Worm (Caenorhabditis elegans): ENCODE data around the gene Y48A6B.9.
A peak's percentile ranks its signal among the peaks of the same experiment; 100 is the strongest.

Y48A6B.9 gene

DNA sequence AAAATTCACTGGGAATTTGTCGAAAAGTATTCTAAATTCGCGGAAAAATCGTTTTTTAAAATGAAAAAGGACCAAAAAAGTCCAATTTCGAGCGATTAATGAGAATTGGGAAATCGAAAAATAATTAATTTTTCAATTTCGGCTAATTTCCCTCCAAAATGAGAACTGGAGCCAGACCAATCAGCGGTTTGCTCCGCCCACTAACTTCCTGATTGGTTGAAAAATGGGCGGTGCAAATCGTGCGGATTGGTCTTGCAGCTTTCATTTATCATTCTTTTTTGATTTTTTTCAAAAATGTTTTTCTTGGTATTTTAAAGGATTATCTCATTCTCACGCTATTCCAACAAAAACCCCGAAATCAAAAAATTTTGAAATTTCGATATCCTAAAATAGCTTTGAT is 21.1 kb downstream of the Y48A6B.9 start:
- peak; percentile 96 for TF ChIP-seq nfya-1 (tag; optimal IDR thresholded peaks at IDR 0.05; ENCODE audit: insufficient read depth)
- TF ChIP-seq lin-15B (tag; optimal IDR thresholded peaks at IDR 0.05) = no peak
- no peak for TF ChIP-seq ceh-82 (tag; optimal IDR thresholded peaks at IDR 0.05)

DNA sequence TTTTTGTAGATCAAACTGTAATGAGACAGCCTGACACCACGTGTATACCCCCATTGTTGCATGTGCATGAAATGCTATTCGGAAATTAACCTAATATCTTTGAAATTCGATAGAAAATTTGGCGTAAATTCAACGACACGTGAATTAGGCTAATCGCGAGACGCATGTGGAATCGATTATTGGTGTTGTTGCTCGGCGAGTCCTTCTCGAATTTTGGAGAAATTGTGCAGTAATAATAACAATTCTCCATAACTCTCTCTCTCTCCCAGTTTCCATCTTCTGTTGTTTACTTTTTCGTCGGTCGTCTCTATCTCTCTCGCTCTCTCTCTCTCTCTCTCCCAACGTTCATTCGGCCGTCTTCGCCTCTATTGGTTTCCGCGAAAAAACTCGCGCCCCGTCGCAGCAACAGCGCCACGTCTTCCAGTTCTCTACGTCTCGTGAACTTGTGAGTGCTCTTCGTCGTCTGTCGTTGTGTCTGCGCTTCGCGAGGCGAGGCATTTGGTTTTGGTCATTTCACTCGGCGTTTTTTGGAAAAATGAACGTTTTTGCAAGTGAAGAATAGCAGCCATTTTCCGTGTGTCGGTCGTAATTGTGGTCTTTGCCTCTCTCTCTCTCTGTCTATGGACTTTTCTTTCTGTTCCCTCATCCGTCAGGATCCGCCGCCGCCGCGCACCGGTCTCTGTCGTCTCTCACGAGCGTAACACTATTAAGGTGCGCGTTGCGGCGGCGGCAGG is 21.7 kb downstream of the Y48A6B.9 start:
- peak; percentile 46 for TF ChIP-seq snpc-4 (tag; optimal IDR thresholded peaks at IDR 0.05)
- no peak for TF ChIP-seq daf-12 (tag; optimal IDR thresholded peaks at IDR 0.05)
- no peak for TF ChIP-seq ztf-11 (tag; optimal IDR thresholded peaks at IDR 0.05)
- peak; percentile 53 for TF ChIP-seq lin-15B (tag; optimal IDR thresholded peaks at IDR 0.05)
- TF ChIP-seq fos-1 (tag; optimal IDR thresholded peaks at IDR 0.05) = no peak
- TF ChIP-seq nhr-77 (tag; optimal IDR thresholded peaks at IDR 0.05) = no peak
- TF ChIP-seq unc-39 (tag; optimal IDR thresholded peaks at IDR 0.05) = no peak
- TF ChIP-seq nhr-25 (tag; optimal IDR thresholded peaks at IDR 0.05) = peak; percentile 78
- peak; percentile 82 for TF ChIP-seq lin-39 (tag; optimal IDR thresholded peaks at IDR 0.05)
- TF ChIP-seq jun-1 (tag; optimal IDR thresholded peaks at IDR 0.05) = peak; percentile 27
- no peak for TF ChIP-seq mml-1 (tag; optimal IDR thresholded peaks at IDR 0.05)
- TF ChIP-seq pha-4 (tag; optimal IDR thresholded peaks at IDR 0.05) = peak; percentile 92
- TF ChIP-seq hmg-11 (tag; optimal IDR thresholded peaks at IDR 0.05) = peak; percentile 72
- peak; percentile 15 for TF ChIP-seq egl-5 (tag; optimal IDR thresholded peaks at IDR 0.05)
- TF ChIP-seq nhr-23 (tag; optimal IDR thresholded peaks at IDR 0.05) = peak; percentile 75
- peak; percentile 44 for TF ChIP-seq elt-2 (tag; optimal IDR thresholded peaks at IDR 0.05)
- peak; percentile 22 for TF ChIP-seq egl-27 (tag; optimal IDR thresholded peaks at IDR 0.05)
- TF ChIP-seq nfya-1 (tag; optimal IDR thresholded peaks at IDR 0.05; ENCODE audit: insufficient read depth) = peak; percentile 92
- peak; percentile 17 for TF ChIP-seq ceh-28 (tag; optimal IDR thresholded peaks at IDR 0.05)
- peak; percentile 52 for TF ChIP-seq pqm-1 (tag; optimal IDR thresholded peaks at IDR 0.05)

DNA sequence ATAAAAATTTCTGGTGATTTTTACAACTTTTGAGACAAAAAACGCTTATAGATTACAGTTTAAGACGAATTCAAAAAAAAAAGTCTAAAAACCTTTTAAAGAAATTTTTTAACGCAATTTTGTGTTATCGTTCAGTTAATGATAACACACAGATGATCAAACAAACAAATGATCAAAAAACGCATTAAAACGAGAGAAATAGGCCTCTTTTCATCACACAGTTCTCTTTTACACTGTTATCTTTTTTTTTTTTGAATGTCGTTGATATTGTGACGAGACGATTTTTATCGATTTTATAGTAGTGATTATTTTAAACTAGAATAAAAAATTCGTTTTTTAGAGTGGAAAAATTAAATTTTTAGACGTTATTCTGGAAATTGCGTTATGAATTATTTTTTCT is 26.8 kb downstream of the Y48A6B.9 start:
- TF ChIP-seq fkh-10 (GFP tag; optimal IDR thresholded peaks at IDR 0.05) = no peak
- TF ChIP-seq ceh-82 (tag; optimal IDR thresholded peaks at IDR 0.05) = no peak
- peak; percentile 89 for TF ChIP-seq elt-2 (tag; optimal IDR thresholded peaks at IDR 0.05)
- no peak for TF ChIP-seq nhr-23 (tag; optimal IDR thresholded peaks at IDR 0.05)
- TF ChIP-seq hmg-11 (tag; optimal IDR thresholded peaks at IDR 0.05) = no peak
- TF ChIP-seq fkh-2 (tag; optimal IDR thresholded peaks at IDR 0.05) = no peak
- TF ChIP-seq pha-4 (tag; optimal IDR thresholded peaks at IDR 0.05) = peak; percentile 44
- TF ChIP-seq zag-1 (tag; optimal IDR thresholded peaks at IDR 0.05) = no peak
- TF ChIP-seq nhr-237 (tag; optimal IDR thresholded peaks at IDR 0.05) = no peak
- no peak for TF ChIP-seq ztf-4 (tag; optimal IDR thresholded peaks at IDR 0.05)
- TF ChIP-seq nhr-25 (tag; optimal IDR thresholded peaks at IDR 0.05) = no peak
- no peak for TF ChIP-seq unc-62 (GFP tag; optimal IDR thresholded peaks at IDR 0.05)
- peak; percentile 66 for TF ChIP-seq pqm-1 (tag; optimal IDR thresholded peaks at IDR 0.05)
- no peak for TF ChIP-seq lin-15B (tag; optimal IDR thresholded peaks at IDR 0.05)
- TF ChIP-seq ama-1 (optimal IDR thresholded peaks at IDR 0.05) = no peak
- TF ChIP-seq elt-3 (tag; optimal IDR thresholded peaks at IDR 0.05) = no peak
- no peak for TF ChIP-seq fos-1 (tag; optimal IDR thresholded peaks at IDR 0.05)
- peak; percentile 4 for TF ChIP-seq ceh-28 (tag; optimal IDR thresholded peaks at IDR 0.05)
- no peak for TF ChIP-seq ztf-11 (tag; optimal IDR thresholded peaks at IDR 0.05)
- no peak for TF ChIP-seq nhr-12 (tag; optimal IDR thresholded peaks at IDR 0.05)
- no peak for TF ChIP-seq skn-1 (tag; optimal IDR thresholded peaks at IDR 0.05)
- no peak for TF ChIP-seq elt-1 (tag; optimal IDR thresholded peaks at IDR 0.05)
- no peak for TF ChIP-seq nfya-1 (tag; optimal IDR thresholded peaks at IDR 0.05; ENCODE audit: insufficient read depth)
- TF ChIP-seq sea-2 (GFP tag; optimal IDR thresholded peaks at IDR 0.05) = no peak
- TF ChIP-seq eor-1 (tag; optimal IDR thresholded peaks at IDR 0.05) = no peak
- no peak for TF ChIP-seq nhr-11 (tag; optimal IDR thresholded peaks at IDR 0.05)
- TF ChIP-seq mml-1 (tag; optimal IDR thresholded peaks at IDR 0.05) = no peak
- no peak for TF ChIP-seq unc-39 (tag; optimal IDR thresholded peaks at IDR 0.05)
- no peak for TF ChIP-seq nhr-77 (tag; optimal IDR thresholded peaks at IDR 0.05)
- TF ChIP-seq jun-1 (tag; optimal IDR thresholded peaks at IDR 0.05) = no peak
- no peak for TF ChIP-seq nhr-43 (tag; optimal IDR thresholded peaks at IDR 0.05; ENCODE audit: poor library complexity, severe bottlenecking)
- TF ChIP-seq snpc-4 (tag; optimal IDR thresholded peaks at IDR 0.05) = peak; percentile 5
- no peak for TF ChIP-seq daf-12 (tag; optimal IDR thresholded peaks at IDR 0.05)
